Fruit fly (Drosophila melanogaster) whole organism, adult: ENCODE data around the gene CG43175.

Experiments
- CG12768 ChIP-seq: fragments of 200-800 bp; sonication (Bioruptor generic); optimal IDR thresholded peaks from 2 replicates; lab custom pipeline; 2017; ENCODE audit warnings: missing biosample characterization, missing genetic modification characterization, mild to moderate bottlenecking, moderate library complexity, missing genetic modification reagents
- Clk ChIP-seq: fragments of 200-800 bp; sonication (Bioruptor generic); optimal IDR thresholded peaks from 2 replicates; lab custom pipeline; 2017; ENCODE audit warnings: missing biosample characterization, missing genetic modification characterization
- cnc ChIP-seq, 2 experiments: fragments of >200 bp; optimal IDR thresholded peaks; 2 replicates each; lab custom pipeline; 2017

dm6 chr3R:17588805-17589204, 41.7 kb upstream of the CG43175 start:
- TF ChIP-seq cnc (optimal IDR thresholded peaks at IDR 0.05; lab: Kevin White, UChicago) (no peak), CG12768 (GFP tag; lab: Kevin White, UChicago) (no peak), Clk (GFP tag; lab: Kevin White, UChicago) (no peak)
